Worm (Caenorhabditis elegans) whole organism, late embryonic: ENCODE data around the gene Y51H7C.13.

Experiments used
- ama-1 ChIP-seq: fragments of 150-350 bp; optimal IDR thresholded peaks from 2 replicates; lab custom pipeline; 2014
- ceh-14 ChIP-seq: sonication (generic microtip); optimal IDR thresholded peaks from 2 replicates; lab custom pipeline; 2016; ENCODE audit warnings: missing genotype, missing genetic modification characterization, missing compliant biosample characterization
- che-1 ChIP-seq: sonication (generic microtip); optimal IDR thresholded peaks from 2 replicates; lab custom pipeline; 2016; ENCODE audit warnings: mild to moderate bottlenecking, missing genetic modification characterization, missing compliant biosample characterization
- dmd-4 ChIP-seq: sonication (generic microtip); optimal IDR thresholded peaks from 2 replicates; lab custom pipeline; 2016; ENCODE audit warnings: borderline replicate concordance, missing genetic modification characterization, missing compliant biosample characterization
- elt-2 ChIP-seq: sonication (generic microtip); optimal IDR thresholded peaks from 2 replicates; lab custom pipeline; 2016; ENCODE audit warnings: missing genetic modification reagents, missing genetic modification characterization, missing compliant biosample characterization
- fkh-6 ChIP-seq: sonication (generic microtip); optimal IDR thresholded peaks from 2 replicates; lab custom pipeline; 2016; ENCODE audit warnings: missing genetic modification characterization, missing compliant biosample characterization
- hlh-30 ChIP-seq: sonication (generic microtip); optimal IDR thresholded peaks from 2 replicates; lab custom pipeline; 2017; ENCODE audit warnings: antibody characterized with exemption, missing genetic modification characterization, missing compliant biosample characterization; ENCODE audit not compliant: insufficient read depth
- hlh-8 ChIP-seq: sonication (generic microtip); optimal IDR thresholded peaks from 2 replicates; lab custom pipeline; 2016; ENCODE audit warnings: missing genotype, missing genetic modification characterization, missing compliant biosample characterization
- pha-2 ChIP-seq: sonication (generic microtip); optimal IDR thresholded peaks from 2 replicates; lab custom pipeline; 2017; ENCODE audit warnings: mild to moderate bottlenecking, missing genetic modification characterization, missing compliant biosample characterization
- pha-4 ChIP-seq: fragments of 150-350 bp; optimal IDR thresholded peaks from 2 replicates; lab custom pipeline; 2018; ENCODE audit warnings: missing biosample characterization, missing genetic modification reagents, missing genetic modification characterization
- pqm-1 ChIP-seq: sonication (generic microtip); optimal IDR thresholded peaks from 2 replicates; lab custom pipeline; 2016; ENCODE audit warnings: missing genetic modification characterization, missing compliant biosample characterization
- tbx-7 ChIP-seq: sonication (generic microtip); optimal IDR thresholded peaks from 2 replicates; lab custom pipeline; 2016; ENCODE audit warnings: missing genotype, missing genetic modification characterization, missing compliant biosample characterization
- unc-86 ChIP-seq: sonication (generic microtip); optimal IDR thresholded peaks from 2 replicates; lab custom pipeline; 2016; ENCODE audit warnings: missing genetic modification characterization, missing compliant biosample characterization

- no peak for TF ChIP-seq hlh-8 (tag; lab: Kevin White, UChicago)
- TF ChIP-seq hlh-30 = no peak
- TF ChIP-seq ama-1 (lab: Kevin White, UChicago) = no peak
- no peak for TF ChIP-seq dmd-4 (tag; lab: Kevin White, UChicago)
- no peak for TF ChIP-seq pqm-1
- TF ChIP-seq ceh-14 (tag; lab: Kevin White, UChicago) = no peak
- TF ChIP-seq fkh-6 = no peak
- no peak for TF ChIP-seq unc-86 (tag; lab: Kevin White, UChicago)
- TF ChIP-seq elt-2 (tag; lab: Kevin White, UChicago) = no peak
- no peak for TF ChIP-seq tbx-7 (tag; lab: Kevin White, UChicago)
- no peak for TF ChIP-seq che-1 (tag; lab: Kevin White, UChicago)
- TF ChIP-seq pha-2 (tag; lab: Kevin White, UChicago) = no peak
- no peak for TF ChIP-seq pha-4 (tag; lab: Kevin White, UChicago)
Observed at ce11 chrII:1470515-1470966, 4.2 kb upstream of the Y51H7C.13 start, which contains the start of gene H17B01.2.
